Worm (Caenorhabditis elegans): ENCODE measurements around the gene elo-2.

The elo-2 gene

ce11 chrIV:17442503-17442902, 24.7 kb downstream of the elo-2 start, which contains the start of gene F11E6.11:
TSS of gene F11E6.11 (plus strand) at chrIV:17442827.
- no peak for TF ChIP-seq unc-62 (GFP tag; optimal IDR thresholded peaks at IDR 0.05)

ce11 chrIV:17441260-17441659, 25.9 kb downstream of the elo-2 start:
- no peak for TF ChIP-seq unc-62 (GFP tag; optimal IDR thresholded peaks at IDR 0.05)

- TF ChIP-seq unc-62 (GFP tag; optimal IDR thresholded peaks at IDR 0.05) = no peak
These were observed 26.8 kb downstream of the elo-2 start, which contains the start of gene F08A7.1 for ce11 chrIV:17440417-17440816. TSS of gene F08A7.1 (plus strand) at chrIV:17440607.

ce11 chrIV:17440001-17440400, 27.2 kb downstream of the elo-2 start, which contains the start of gene C06A12.19:
TSS of gene C06A12.19 (minus strand) at chrIV:17440101.
- no peak for TF ChIP-seq unc-62 (GFP tag; optimal IDR thresholded peaks at IDR 0.05)

ce11 chrIV:17437038-17437437, 30.2 kb downstream of the elo-2 start, which contains the start of gene C06A12.8:
TSS of gene C06A12.8 (plus strand) at chrIV:17437338.
- no peak for TF ChIP-seq unc-62 (GFP tag; optimal IDR thresholded peaks at IDR 0.05)

ce11 chrIV:17436552-17436951, 30.7 kb downstream of the elo-2 start, which contains the start of gene gcy-27:
TSS of gene gcy-27 (minus strand) at chrIV:17436652.
- no peak for TF ChIP-seq unc-62 (GFP tag; optimal IDR thresholded peaks at IDR 0.05)

ce11 chrIV:17435228-17435627, 32.0 kb downstream of the elo-2 start:
- TF ChIP-seq unc-62 (GFP tag; optimal IDR thresholded peaks at IDR 0.05) = no peak

ce11 chrIV:17432223-17432826, 34.9 kb downstream of the elo-2 start:
- no peak for TF ChIP-seq unc-62 (GFP tag; optimal IDR thresholded peaks at IDR 0.05)

ce11 chrIV:17431287-17431686, 35.9 kb downstream of the elo-2 start, which contains the start of gene lact-6:
TSS of gene lact-6 (minus strand) at chrIV:17431387.
- TF ChIP-seq unc-62 (GFP tag; optimal IDR thresholded peaks at IDR 0.05) = no peak

ce11 chrIV:17427423-17427822, 39.8 kb downstream of the elo-2 start, which contains the start of gene C06A12.3:
TSS of gene C06A12.3 (plus strand) at chrIV:17427723.
- no peak for TF ChIP-seq unc-62 (GFP tag; optimal IDR thresholded peaks at IDR 0.05)

ce11 chrIV:17426970-17427369, 40.2 kb downstream of the elo-2 start:
- no peak for TF ChIP-seq unc-62 (GFP tag; optimal IDR thresholded peaks at IDR 0.05)

ce11 chrIV:17417723-17418122, 49.5 kb downstream of the elo-2 start, which contains the start of gene npr-26:
TSS of gene npr-26 (minus strand) at chrIV:17417823.
- TF ChIP-seq unc-62 (GFP tag; optimal IDR thresholded peaks at IDR 0.05) = no peak
